Worm (Caenorhabditis elegans) whole organism, young adult: ENCODE results near the gene K08F4.5.
A peak's percentile ranks its signal among the peaks of the same experiment; 100 is the strongest.

Experiments used
- C06A6.2 ChIP-seq: fragments of 200-800 bp; sonication (Bioruptor generic); conservative IDR thresholded peaks from 2 replicates; pipeline ENCODE4 v1.3.6; 2022; ENCODE audit warnings: missing genetic modification characterization, missing compliant biosample characterization
- F10E7.11 ChIP-seq: sonication (generic microtip); optimal IDR thresholded peaks from 2 replicates; lab custom pipeline; 2017; ENCODE audit warnings: mild to moderate bottlenecking, missing genetic modification characterization, moderate library complexity, missing compliant biosample characterization
- F33H1.4 ChIP-seq: fragments of 200-800 bp; sonication (Bioruptor generic); IDR thresholded peaks from 2 replicates; pipeline ENCODE4 v1.3.6; 2022; ENCODE audit warnings: missing genetic modification reagents, missing genetic modification characterization, missing compliant biosample characterization
- F39B2.1 ChIP-seq: fragments of 200-800 bp; sonication (Bioruptor generic); IDR thresholded peaks from 2 replicates; pipeline ENCODE4 v1.3.6; 2022; ENCODE audit warnings: missing genetic modification reagents, missing genetic modification characterization, missing compliant biosample characterization
- F52B5.7 ChIP-seq: sonication (generic microtip); optimal IDR thresholded peaks from 2 replicates; lab custom pipeline; 2016; ENCODE audit warnings: mild to moderate bottlenecking, missing genetic modification characterization, missing compliant biosample characterization
- F55B11.4 ChIP-seq: sonication (generic microtip); optimal IDR thresholded peaks from 2 replicates; lab custom pipeline; 2016; ENCODE audit warnings: missing compliant biosample characterization, missing genetic modification characterization, borderline replicate concordance; ENCODE audit not compliant: insufficient read depth
- F57A8.1 ChIP-seq: fragments of 200-800 bp; sonication (Bioruptor generic); optimal IDR thresholded peaks from 2 replicates; lab custom pipeline; 2018; ENCODE audit warnings: mild to moderate bottlenecking, missing genetic modification characterization, moderate library complexity, missing compliant biosample characterization
- Y95B8A.8 ChIP-seq: fragments of 200-800 bp; sonication (Bioruptor generic); IDR thresholded peaks from 2 replicates; pipeline ENCODE4 v1.3.6; 2022; ENCODE audit warnings: missing genetic modification reagents, missing genetic modification characterization, missing compliant biosample characterization
- atf-7 ChIP-seq: sonication (generic microtip); optimal IDR thresholded peaks from 2 replicates; lab custom pipeline; 2017; ENCODE audit warnings: mild to moderate bottlenecking, missing genetic modification characterization, missing compliant biosample characterization
- athp-1 ChIP-seq: sonication (generic microtip); optimal IDR thresholded peaks from 2 replicates; lab custom pipeline; 2017; ENCODE audit warnings: mild to moderate bottlenecking, missing genetic modification characterization, missing compliant biosample characterization
- attf-6 ChIP-seq: fragments of 200-800 bp; sonication (Bioruptor generic); IDR thresholded peaks from 2 replicates; pipeline ENCODE4 v1.3.6; 2022; ENCODE audit warnings: missing genetic modification reagents, missing genetic modification characterization, missing compliant biosample characterization
- cebp-2 ChIP-seq: fragments of 200-800 bp; sonication (Bioruptor generic); IDR thresholded peaks from 2 replicates; pipeline ENCODE4 v1.3.6; 2022; ENCODE audit warnings: missing genetic modification characterization, missing compliant biosample characterization
- ceh-27 ChIP-seq: fragments of 200-800 bp; sonication (Bioruptor generic); optimal IDR thresholded peaks from 2 replicates; lab custom pipeline; 2018; ENCODE audit warnings: mild to moderate bottlenecking, missing genetic modification characterization, moderate library complexity, missing compliant biosample characterization
- ceh-40 ChIP-seq: fragments of 200-800 bp; sonication (Bioruptor generic); IDR thresholded peaks from 2 replicates; pipeline ENCODE4 v1.3.6; 2022; ENCODE audit warnings: missing genetic modification characterization, missing compliant biosample characterization
- ceh-91 ChIP-seq: fragments of 200-800 bp; sonication (Bioruptor generic); IDR thresholded peaks from 2 replicates; pipeline ENCODE4 v1.3.6; 2022; ENCODE audit warnings: missing genetic modification reagents, missing genetic modification characterization, missing compliant biosample characterization
- dpl-1 ChIP-seq: fragments of 150-350 bp; optimal IDR thresholded peaks from 2 replicates; lab custom pipeline; 2014; ENCODE audit warnings: missing biosample characterization, missing genetic modification reagents, missing genetic modification characterization
- egl-18 ChIP-seq: fragments of 200-800 bp; sonication (Bioruptor generic); IDR thresholded peaks from 2 replicates; pipeline ENCODE4 v1.3.6; 2022; ENCODE audit warnings: missing genetic modification reagents, missing genetic modification characterization, missing compliant biosample characterization
- egrh-3 ChIP-seq: fragments of 200-800 bp; sonication (Bioruptor generic); IDR thresholded peaks from 2 replicates; pipeline ENCODE4 v1.3.6; 2022; ENCODE audit warnings: missing genetic modification reagents, missing genetic modification characterization, missing compliant biosample characterization
- fkh-3 ChIP-seq: sonication (generic microtip); optimal IDR thresholded peaks from 2 replicates; lab custom pipeline; 2016; ENCODE audit warnings: mild to moderate bottlenecking, missing genetic modification characterization, missing compliant biosample characterization
- him-1 ChIP-seq: sonication (generic microtip); optimal IDR thresholded peaks from 2 replicates; lab custom pipeline; 2016; ENCODE audit warnings: missing genotype, missing genetic modification reagents, missing genetic modification characterization, missing compliant biosample characterization
- hlh-12 ChIP-seq: sonication (generic microtip); optimal IDR thresholded peaks from 2 replicates; lab custom pipeline; 2016; ENCODE audit warnings: missing genetic modification characterization, missing compliant biosample characterization
- hmg-1.2 ChIP-seq: fragments of 200-800 bp; sonication (Bioruptor generic); IDR thresholded peaks from 2 replicates; pipeline ENCODE4 v1.3.6; 2022; ENCODE audit warnings: missing genetic modification reagents, missing genetic modification characterization, missing compliant biosample characterization
- hrde-1 ChIP-seq: sonication (generic microtip); optimal IDR thresholded peaks from 2 replicates; lab custom pipeline; 2016; ENCODE audit warnings: missing genetic modification characterization, mild to moderate bottlenecking, missing compliant biosample characterization, moderate library complexity, missing genotype, missing genetic modification reagents, borderline replicate concordance
- lag-1 ChIP-seq: fragments of 200-800 bp; sonication (Bioruptor generic); IDR thresholded peaks from 2 replicates; pipeline ENCODE4 v1.3.6; 2022; ENCODE audit warnings: missing genetic modification reagents, missing genetic modification characterization, missing compliant biosample characterization
- let-526 ChIP-seq: fragments of 200-800 bp; sonication (Bioruptor generic); IDR thresholded peaks from 2 replicates; pipeline ENCODE4 v1.3.6; 2022; ENCODE audit warnings: missing genetic modification reagents, missing genetic modification characterization, missing compliant biosample characterization
- lin-26 ChIP-seq: fragments of 200-800 bp; sonication (Bioruptor generic); IDR thresholded peaks from 2 replicates; pipeline ENCODE4 v1.3.6; 2022; ENCODE audit warnings: missing genetic modification reagents, missing genetic modification characterization, missing compliant biosample characterization
- lin-35 ChIP-seq, 3 experiments: fragments of 150-350 bp in 2 of 3; sonication (generic microtip) in 1 of 3; optimal IDR thresholded peaks; 2 replicates each; lab custom pipeline; 2014 to 2018; ENCODE audit warnings: missing biosample characterization in 3 of 3, missing genetic modification characterization in 3 of 3, missing genetic modification reagents in 3 of 3
- lin-54 ChIP-seq: fragments of 200-800 bp; sonication (Bioruptor generic); optimal IDR thresholded peaks from 2 replicates; lab custom pipeline; 2018; ENCODE audit warnings: mild to moderate bottlenecking, missing genetic modification characterization, missing compliant biosample characterization
- madf-3 ChIP-seq: fragments of 200-800 bp; sonication (Bioruptor generic); IDR thresholded peaks from 2 replicates; pipeline ENCODE4 v1.3.6; 2022; ENCODE audit warnings: missing genetic modification reagents, missing genetic modification characterization, missing compliant biosample characterization
- madf-6 ChIP-seq: fragments of 200-800 bp; sonication (Bioruptor generic); IDR thresholded peaks from 2 replicates; pipeline ENCODE4 v1.3.6; 2022; ENCODE audit warnings: missing genetic modification reagents, missing genetic modification characterization, missing compliant biosample characterization
- mxl-1 ChIP-seq: sonication (generic microtip); optimal IDR thresholded peaks from 2 replicates; lab custom pipeline; 2016; ENCODE audit warnings: missing genetic modification characterization, missing compliant biosample characterization
- nfya-1 ChIP-seq: sonication (generic microtip); optimal IDR thresholded peaks from 2 replicates; lab custom pipeline; 2017; ENCODE audit warnings: antibody characterized with exemption, missing compliant biosample characterization, missing genetic modification characterization, borderline replicate concordance; ENCODE audit not compliant: insufficient read depth
- nhr-179 ChIP-seq: sonication (generic microtip); optimal IDR thresholded peaks from 2 replicates; lab custom pipeline; 2016; ENCODE audit warnings: mild to moderate bottlenecking, missing genetic modification characterization, missing compliant biosample characterization
- nhr-27 ChIP-seq: fragments of 200-800 bp; sonication (Bioruptor generic); optimal IDR thresholded peaks from 2 replicates; lab custom pipeline; 2018; ENCODE audit warnings: mild to moderate bottlenecking, missing genetic modification characterization, moderate library complexity, missing compliant biosample characterization
- rec-8 ChIP-seq, 2 experiments: sonication (generic microtip); optimal IDR thresholded peaks; 2 replicates each; lab custom pipeline; 2016; ENCODE audit warnings: mild to moderate bottlenecking in 2 of 2, missing genetic modification characterization in 2 of 2, missing genetic modification reagents in 2 of 2, missing genotype in 2 of 2, missing biosample characterization in 1 of 2, missing compliant biosample characterization in 1 of 2, moderate library complexity in 1 of 2
- repo-1 ChIP-seq: sonication (generic microtip); optimal IDR thresholded peaks from 2 replicates; lab custom pipeline; 2017; ENCODE audit warnings: mild to moderate bottlenecking, missing genetic modification characterization, missing compliant biosample characterization
- rpc-1 ChIP-seq, 2 experiments: fragments of 150-350 bp in 1 of 2; sonication (generic microtip) in 1 of 2; optimal IDR thresholded peaks; 2 replicates each; lab custom pipeline; 2014 to 2018; ENCODE audit warnings: missing biosample characterization in 1 of 2, missing genetic modification characterization in 1 of 2, missing genetic modification reagents in 1 of 2, missing genotype in 1 of 2
- sea-2 ChIP-seq: fragments of 200-800 bp; sonication (Bioruptor generic); IDR thresholded peaks from 2 replicates; pipeline ENCODE4 v1.3.6; 2022; ENCODE audit warnings: missing genetic modification characterization, missing compliant biosample characterization
- snpc-4 ChIP-seq, 5 experiments: fragments of 150-350 bp in 1 of 5; sonication (generic microtip) in 4 of 5; optimal IDR thresholded peaks; 2 replicates each; lab custom pipeline; 2014 to 2018; ENCODE audit warnings: missing genetic modification characterization in 5 of 5, missing biosample characterization in 3 of 5, antibody characterized with exemption in 2 of 5, mild to moderate bottlenecking in 2 of 5, missing compliant biosample characterization in 2 of 5, missing genotype in 2 of 5, moderate library complexity in 2 of 5, missing genetic modification reagents in 1 of 5
- tbx-9 ChIP-seq: sonication (generic microtip); optimal IDR thresholded peaks from 2 replicates; lab custom pipeline; 2016; ENCODE audit warnings: borderline replicate concordance, missing genetic modification characterization, inconsistent platforms, missing compliant biosample characterization
- zim-3 ChIP-seq: sonication (generic microtip); optimal IDR thresholded peaks from 2 replicates; lab custom pipeline; 2017; ENCODE audit warnings: mild to moderate bottlenecking, missing genetic modification characterization, moderate library complexity, missing compliant biosample characterization
- ztf-18 ChIP-seq: sonication (generic microtip); optimal IDR thresholded peaks from 2 replicates; lab custom pipeline; 2016; ENCODE audit warnings: missing genotype, mild to moderate bottlenecking, missing genetic modification characterization, missing compliant biosample characterization

K08F4.5 gene

DNA sequence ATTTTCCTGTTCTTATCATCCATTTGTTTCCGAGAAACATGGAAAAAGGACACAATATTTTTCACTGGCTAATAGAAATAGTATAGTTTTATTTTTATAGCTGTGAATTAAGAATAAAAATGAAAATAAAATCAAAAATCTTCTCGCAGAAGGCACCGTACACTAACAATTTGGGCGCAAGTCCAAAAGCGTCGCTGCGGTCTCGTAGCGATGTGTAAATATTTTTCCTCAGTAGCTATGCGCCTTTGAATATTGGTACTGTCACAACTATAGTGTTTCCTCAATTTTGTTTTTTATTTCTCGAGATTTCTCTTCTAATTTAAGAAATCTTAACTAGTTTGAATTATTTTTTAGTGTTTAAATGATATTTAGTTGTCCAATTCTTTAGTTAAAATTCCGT lies 21.3 kb upstream of the K08F4.5 start (continued):
- TF ChIP-seq let-526 (GFP tag; lab: Robert Waterston, UW) (no peak), ceh-91 (GFP tag; lab: Robert Waterston, UW) (0 out of 2 replicates have a peak, but pooled peaks have one; percentile 33), repo-1 (tag; lab: Kevin White, UChicago) (no peak), lin-26 (GFP tag; lab: Robert Waterston, UW) (no peak), rec-8 (tag; optimal IDR thresholded peaks at IDR 0.05; lab: Kevin White, UChicago) (no peak), cebp-2 (GFP tag; lab: Robert Waterston, UW) (no peak), F10E7.11 (tag; lab: Kevin White, UChicago) (no peak), dpl-1 (GFP tag; lab: Kevin White, UChicago) (no peak), F55B11.4 (no peak), rpc-1 (optimal IDR thresholded peaks at IDR 0.05; lab: Kevin White, UChicago) (no peak), rpc-1 (tag; optimal IDR thresholded peaks at IDR 0.05; lab: Kevin White, UChicago) (no peak), egrh-3 (no peak), ceh-27 (GFP tag; lab: Kevin White, UChicago) (no peak), him-1 (tag; lab: Kevin White, UChicago) (peak; percentile 22), C06A6.2 (GFP tag; lab: Robert Waterston, UW) (no peak), tbx-9 (no peak), hmg-1.2 (GFP tag; lab: Robert Waterston, UW) (no peak), lag-1 (GFP tag; lab: Robert Waterston, UW) (no peak), hlh-12 (tag; lab: Kevin White, UChicago) (no peak), nhr-27 (tag; lab: Kevin White, UChicago) (no peak), nhr-179 (tag; lab: Kevin White, UChicago) (no peak), fkh-3 (no peak)

DNA sequence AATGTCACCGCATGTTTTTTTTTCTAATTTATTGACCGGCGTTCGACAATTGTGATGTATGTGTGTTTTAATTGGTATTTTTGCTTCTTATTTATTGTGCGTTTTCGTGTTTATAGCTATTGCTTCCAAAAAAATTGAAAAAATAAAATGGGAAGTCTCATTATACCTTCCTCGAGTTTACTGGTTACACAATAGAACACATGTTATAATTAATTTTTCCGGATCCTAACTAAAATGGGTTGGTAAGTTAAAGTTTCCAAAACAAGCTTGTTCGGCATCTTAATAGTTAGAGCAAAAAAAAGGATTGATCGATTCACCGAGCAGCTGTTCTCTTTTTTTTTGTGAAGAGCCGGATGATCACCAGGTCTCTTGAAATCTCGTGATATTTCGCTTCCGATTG lies 19.8 kb upstream of the K08F4.5 start, which contains the start of gene ttr-54:
Gene ttr-54 (plus strand): TSS at position 301 of the 400 bp plus-strand sequence.
- peak; percentile 48; the same call in 1 of the 2 replicates for TF ChIP-seq madf-6
- TF ChIP-seq athp-1 = no peak

DNA sequence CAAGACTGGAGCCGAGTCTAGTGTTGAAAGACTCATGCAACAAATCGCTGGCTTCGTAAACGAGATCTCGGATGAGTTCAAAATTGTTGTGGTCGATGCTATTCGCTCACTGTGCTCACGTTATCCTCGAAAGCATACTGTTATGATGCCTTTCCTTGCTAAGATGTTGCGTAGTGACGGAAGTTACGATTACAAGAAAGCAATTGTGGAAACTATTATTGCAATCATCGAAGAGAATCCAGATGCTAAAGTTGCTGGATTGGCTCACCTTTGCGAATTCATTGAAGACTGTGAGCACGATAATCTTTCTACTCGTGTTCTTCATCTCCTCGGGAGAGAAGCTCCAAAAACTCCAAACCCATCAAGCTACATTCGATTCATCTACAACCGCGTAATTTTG lies 17.8 kb upstream of the K08F4.5 start:
- TF ChIP-seq nhr-179 (tag; lab: Kevin White, UChicago) (no peak), madf-3 (GFP tag; lab: Robert Waterston, UW) (no peak), F52B5.7 (tag; lab: Kevin White, UChicago) (no peak), atf-7 (tag; lab: Kevin White, UChicago) (no peak), egl-18 (GFP tag; lab: Robert Waterston, UW) (no peak), zim-3 (tag; lab: Kevin White, UChicago) (no peak), ztf-18 (tag; lab: Kevin White, UChicago) (no peak), lin-26 (GFP tag; lab: Robert Waterston, UW) (no peak), attf-6 (GFP tag; lab: Robert Waterston, UW) (no peak), snpc-4 (GFP tag; optimal IDR thresholded peaks at IDR 0.05; lab: Kevin White, UChicago) (no peak), snpc-4 (tag; optimal IDR thresholded peaks at IDR 0.05; lab: Kevin White, UChicago) (no peak), mxl-1 (tag; lab: Kevin White, UChicago) (no peak), tbx-9 (no peak)
- TF ChIP-seq, all 124 proteins: peak for 0

DNA sequence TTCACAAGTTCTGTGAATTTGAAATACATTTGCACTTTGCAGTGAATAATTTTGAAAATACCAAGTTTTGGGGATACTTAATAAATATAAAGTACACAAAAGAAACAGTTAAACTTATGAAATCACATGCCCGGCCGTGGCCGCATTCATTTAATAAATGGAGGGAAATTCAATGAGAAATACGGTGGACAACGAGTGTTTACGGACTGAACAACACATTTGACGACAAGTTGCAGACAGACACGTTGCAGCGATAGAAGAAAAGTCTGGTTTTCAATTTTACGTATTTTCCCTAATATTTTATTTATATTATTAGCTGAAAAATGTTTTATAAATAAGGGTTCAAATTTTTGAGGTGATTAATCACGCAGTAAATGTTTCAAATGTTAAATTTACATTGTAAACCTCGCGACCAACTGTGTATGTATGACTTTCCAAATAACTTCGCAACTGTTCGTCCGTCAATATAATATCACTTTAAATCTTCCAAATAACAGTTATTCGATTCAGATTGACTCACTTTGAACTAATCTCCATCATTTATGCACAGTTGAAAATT lies 15.8 kb upstream of the K08F4.5 start, which contains the start of gene copg-1:
Gene copg-1 (plus strand): TSS at position 509 of the 559 bp plus-strand sequence.
- TF ChIP-seq cebp-2 (GFP tag; lab: Robert Waterston, UW) (no peak), lin-26 (GFP tag; lab: Robert Waterston, UW) (no peak), lin-35 (GFP tag; optimal IDR thresholded peaks at IDR 0.05; lab: Kevin White, UChicago) (peak in 1 of 3 experiments; percentile 16), F55B11.4 (no peak), F39B2.1 (no peak), F57A8.1 (GFP tag; lab: Kevin White, UChicago) (no peak), F33H1.4 (peak; percentile 46), nfya-1 (no peak), snpc-4 (GFP tag; optimal IDR thresholded peaks at IDR 0.05; lab: Kevin White, UChicago) (peak; percentile 4), snpc-4 (tag; optimal IDR thresholded peaks at IDR 0.05; lab: Kevin White, UChicago) (peak in 2 of 4 experiments; percentile 0 to 12), sea-2 (GFP tag; lab: Robert Waterston, UW) (no peak), hrde-1 (tag; lab: Kevin White, UChicago) (no peak), Y95B8A.8 (no peak), ceh-40 (GFP tag; lab: Robert Waterston, UW) (no peak), lin-54 (peak; percentile 14)
